Worm (Caenorhabditis elegans): ENCODE measurements around the gene gtr-1.

ce11 chrX:789848-790247 lies 12.7 kb upstream of the gtr-1 start:
- no peak for TF ChIP-seq sea-2 (GFP tag; IDR thresholded peaks at IDR 0.05)
- no peak for TF ChIP-seq ceh-79 (tag; optimal IDR thresholded peaks at IDR 0.05)
- TF ChIP-seq ceh-58 (GFP tag; IDR thresholded peaks at IDR 0.05), result no peak
- no peak for TF ChIP-seq cebp-2 (GFP tag; IDR thresholded peaks at IDR 0.05)
- no peak for TF ChIP-seq lir-1 (GFP tag; conservative IDR thresholded peaks at IDR 0.05)
- no peak for TF ChIP-seq cebp-1 (GFP tag; IDR thresholded peaks at IDR 0.05)
- no peak for TF ChIP-seq cebp-1 (tag; optimal IDR thresholded peaks at IDR 0.05)
- no peak for TF ChIP-seq mxl-1 (tag; optimal IDR thresholded peaks at IDR 0.05)
- TF ChIP-seq madf-8 (GFP tag; conservative IDR thresholded peaks at IDR 0.05), result no peak
- no peak for TF ChIP-seq snpc-4 (GFP tag; optimal IDR thresholded peaks at IDR 0.05)
- TF ChIP-seq snpc-4 (tag; optimal IDR thresholded peaks at IDR 0.05), result no peak
- no peak for TF ChIP-seq F10E7.11 (tag; optimal IDR thresholded peaks at IDR 0.05)

Data from whole organism, young adult.